Worm (Caenorhabditis elegans) whole organism, L2 larva: ENCODE measurements around the gene arcp-1.

ENCODE experiments used
- C34F6.9 ChIP-seq: fragments of 150-350 bp; optimal IDR thresholded peaks from 2 replicates; lab custom pipeline; 2014; ENCODE audit warnings: missing biosample characterization, missing genetic modification characterization
- F13H6.1 ChIP-seq: sonication (generic microtip); optimal IDR thresholded peaks from 2 replicates; lab custom pipeline; 2016; ENCODE audit warnings: missing genetic modification characterization, missing compliant biosample characterization
- R02D3.7 ChIP-seq: fragments of 150-350 bp; optimal IDR thresholded peaks from 2 replicates; lab custom pipeline; 2014; ENCODE audit warnings: missing biosample characterization, missing genetic modification characterization
- Y55F3AM.14 ChIP-seq: fragments of 200-800 bp; sonication (Bioruptor generic); optimal IDR thresholded peaks from 2 replicates; lab custom pipeline; 2018; ENCODE audit warnings: mild to moderate bottlenecking, missing genetic modification characterization, missing compliant biosample characterization
- ZK546.5 ChIP-seq: sonication (generic microtip); optimal IDR thresholded peaks from 2 replicates; lab custom pipeline; 2017; ENCODE audit warnings: missing biosample characterization, missing genetic modification characterization
- aly-2 ChIP-seq: fragments of 150-350 bp; optimal IDR thresholded peaks from 2 replicates; lab custom pipeline; 2014; ENCODE audit warnings: missing biosample characterization, missing genetic modification characterization
- ceh-82 ChIP-seq: fragments of 150-350 bp; optimal IDR thresholded peaks from 2 replicates; lab custom pipeline; 2014; ENCODE audit warnings: missing biosample characterization, missing genetic modification characterization
- crh-2 ChIP-seq: sonication (generic microtip); optimal IDR thresholded peaks from 2 replicates; lab custom pipeline; 2017; ENCODE audit warnings: missing biosample characterization, missing genetic modification characterization
- elt-1 ChIP-seq: fragments of 150-350 bp; optimal IDR thresholded peaks from 2 replicates; lab custom pipeline; 2014; ENCODE audit warnings: missing biosample characterization, missing genetic modification characterization
- elt-3 ChIP-seq: sonication (generic microtip); optimal IDR thresholded peaks from 2 replicates; lab custom pipeline; 2017; ENCODE audit warnings: missing biosample characterization, missing genetic modification characterization
- fos-1 ChIP-seq: fragments of 150-350 bp; optimal IDR thresholded peaks from 2 replicates; lab custom pipeline; 2014; ENCODE audit warnings: missing biosample characterization, missing genetic modification characterization
- gmeb-1 ChIP-seq: fragments of 150-350 bp; optimal IDR thresholded peaks from 2 replicates; lab custom pipeline; 2014; ENCODE audit warnings: missing biosample characterization, missing genetic modification characterization
- lin-11 ChIP-seq: fragments of 150-350 bp; sonication (generic microtip); optimal IDR thresholded peaks from 2 replicates; lab custom pipeline; 2014; ENCODE audit warnings: missing biosample characterization, missing genetic modification characterization, inconsistent platforms, mixed read lengths
- lin-13 ChIP-seq: fragments of 150-350 bp; optimal IDR thresholded peaks from 2 replicates; lab custom pipeline; 2014; ENCODE audit warnings: missing biosample characterization, missing genetic modification reagents, missing genetic modification characterization
- lin-39 ChIP-seq: fragments of 150-350 bp; optimal IDR thresholded peaks from 2 replicates; lab custom pipeline; 2014; ENCODE audit warnings: missing biosample characterization, missing genetic modification reagents, missing genetic modification characterization
- lsy-2 ChIP-seq, 2 experiments: fragments of 150-350 bp in 1 of 2; sonication (generic microtip) in 1 of 2; optimal IDR thresholded peaks; 2 replicates each; lab custom pipeline; 2014 to 2017; ENCODE audit warnings: missing biosample characterization in 2 of 2, missing genetic modification characterization in 2 of 2
- mab-5 ChIP-seq: fragments of 150-350 bp; optimal IDR thresholded peaks from 2 replicates; lab custom pipeline; 2014; ENCODE audit warnings: missing biosample characterization, missing genetic modification characterization
- mdl-1 ChIP-seq, 2 experiments: fragments of 150-350 bp in 1 of 2; sonication (generic microtip) in 1 of 2; optimal IDR thresholded peaks; 2 replicates each; lab custom pipeline; 2017; ENCODE audit warnings: missing biosample characterization in 2 of 2, missing genetic modification characterization in 2 of 2
- nhr-10 ChIP-seq: sonication (generic microtip); optimal IDR thresholded peaks from 2 replicates; lab custom pipeline; 2017; ENCODE audit warnings: missing biosample characterization, missing genetic modification characterization
- nhr-12 ChIP-seq: fragments of 150-350 bp; optimal IDR thresholded peaks from 2 replicates; lab custom pipeline; 2014; ENCODE audit warnings: missing biosample characterization, missing genetic modification characterization
- nhr-129 ChIP-seq: fragments of 150-350 bp; optimal IDR thresholded peaks from 2 replicates; lab custom pipeline; 2014; ENCODE audit warnings: missing biosample characterization, missing genetic modification characterization
- sem-4 ChIP-seq: fragments of 150-350 bp; optimal IDR thresholded peaks from 2 replicates; lab custom pipeline; 2014; ENCODE audit warnings: missing biosample characterization, missing genetic modification reagents, missing genetic modification characterization
- skn-1 ChIP-seq: sonication (generic microtip); optimal IDR thresholded peaks from 2 replicates; lab custom pipeline; 2017; ENCODE audit warnings: missing biosample characterization, missing genetic modification characterization
- sma-3 ChIP-seq: sonication (generic microtip); optimal IDR thresholded peaks from 2 replicates; lab custom pipeline; 2016; ENCODE audit warnings: missing genetic modification reagents, missing genetic modification characterization, missing compliant biosample characterization
- sma-9 ChIP-seq, 2 experiments: fragments of 150-350 bp in 1 of 2; sonication (generic microtip) in 1 of 2; optimal IDR thresholded peaks; 2 replicates each; lab custom pipeline; 2014 to 2016; ENCODE audit warnings: missing genetic modification characterization in 2 of 2, mild to moderate bottlenecking in 1 of 2, missing biosample characterization in 1 of 2, missing compliant biosample characterization in 1 of 2, missing genetic modification reagents in 1 of 2, moderate library complexity in 1 of 2
- snpc-4 ChIP-seq: fragments of 150-350 bp; optimal IDR thresholded peaks from 2 replicates; lab custom pipeline; 2014; ENCODE audit warnings: missing biosample characterization, missing genetic modification characterization
- unc-39 ChIP-seq: fragments of 150-350 bp; optimal IDR thresholded peaks from 2 replicates; lab custom pipeline; 2014; ENCODE audit warnings: missing biosample characterization, missing genetic modification characterization
- unc-55 ChIP-seq: fragments of 150-350 bp; sonication (generic microtip); optimal IDR thresholded peaks from 3 replicates; lab custom pipeline; 2014; ENCODE audit warnings: missing biosample characterization, missing genetic modification reagents, missing genetic modification characterization
- unc-62 ChIP-seq: fragments of 150-350 bp; optimal IDR thresholded peaks from 2 replicates; lab custom pipeline; 2014; ENCODE audit warnings: missing biosample characterization, missing genetic modification reagents, missing genetic modification characterization
- zag-1 ChIP-seq: fragments of 150-350 bp; optimal IDR thresholded peaks from 2 replicates; lab custom pipeline; 2014; ENCODE audit warnings: missing biosample characterization, missing genetic modification characterization
- ztf-1 ChIP-seq: fragments of 200-800 bp; sonication (Bioruptor generic); conservative IDR thresholded peaks from 2 replicates; pipeline ENCODE4 v1.3.6; 2022; ENCODE audit warnings: missing genetic modification characterization, missing compliant biosample characterization
- ztf-11 ChIP-seq: sonication (generic microtip); optimal IDR thresholded peaks from 2 replicates; lab custom pipeline; 2017; ENCODE audit warnings: missing biosample characterization, missing genetic modification characterization
- ztf-4 ChIP-seq: fragments of 150-350 bp; optimal IDR thresholded peaks from 2 replicates; lab custom pipeline; 2014; ENCODE audit warnings: missing biosample characterization, missing genetic modification characterization

arcp-1 gene

ce11 chrIII:3786427-3786935 is 27.3 kb upstream of the arcp-1 start, which contains the start of gene acy-3 (continued):
- TF ChIP-seq ztf-1 (GFP tag; lab: Robert Waterston, UW) (no peak), lin-39 (tag; lab: Kevin White, UChicago) (no peak), snpc-4 (tag; lab: Kevin White, UChicago) (peak; percentile 51), lsy-2 (tag; optimal IDR thresholded peaks at IDR 0.05; lab: Kevin White, UChicago) (peak in 1 of 2 experiments; percentile 64), aly-2 (tag; lab: Kevin White, UChicago) (no peak), skn-1 (tag; lab: Kevin White, UChicago) (no peak)

ce11 chrIII:3785094-3785493 is 25.9 kb upstream of the arcp-1 start:
- TF ChIP-seq C34F6.9 (tag; lab: Kevin White, UChicago) (no peak), elt-1 (tag; lab: Kevin White, UChicago) (no peak), sma-3 (GFP tag; lab: Kevin White, UChicago) (no peak), nhr-12 (tag; lab: Kevin White, UChicago) (no peak), unc-55 (GFP tag; lab: Kevin White, UChicago) (no peak), fos-1 (peak; percentile 25), sem-4 (tag; lab: Kevin White, UChicago) (no peak)

ce11 chrIII:3783914-3784313 is 24.7 kb upstream of the arcp-1 start:
- peak; percentile 30 for TF ChIP-seq mab-5 (tag; lab: Kevin White, UChicago)
- no peak for TF ChIP-seq sma-9 (GFP tag; optimal IDR thresholded peaks at IDR 0.05; lab: Kevin White, UChicago)
- TF ChIP-seq sma-9 (tag; optimal IDR thresholded peaks at IDR 0.05; lab: Kevin White, UChicago): no peak
- TF ChIP-seq, all 48 proteins: peak for 1

- TF ChIP-seq lin-13 (GFP tag; lab: Kevin White, UChicago) (peak; percentile 39), sma-9 (GFP tag; optimal IDR thresholded peaks at IDR 0.05; lab: Kevin White, UChicago) (peak; percentile 13), sma-9 (tag; optimal IDR thresholded peaks at IDR 0.05; lab: Kevin White, UChicago) (no peak), gmeb-1 (tag; lab: Kevin White, UChicago) (no peak), ztf-11 (tag; lab: Kevin White, UChicago) (no peak), F13H6.1 (peak; percentile 77), unc-39 (tag; lab: Kevin White, UChicago) (no peak), ZK546.5 (tag; lab: Kevin White, UChicago) (no peak), nhr-129 (tag; lab: Kevin White, UChicago) (peak; percentile 61), mdl-1 (tag; optimal IDR thresholded peaks at IDR 0.05; lab: Kevin White, UChicago) (no peak), Y55F3AM.14 (GFP tag; lab: Kevin White, UChicago) (no peak), lsy-2 (tag; optimal IDR thresholded peaks at IDR 0.05; lab: Kevin White, UChicago) (peak in 1 of 2 experiments; percentile 64), nhr-10 (tag; lab: Kevin White, UChicago) (no peak), lin-11 (tag; lab: Kevin White, UChicago) (no peak), ceh-82 (no peak), crh-2 (peak; percentile 24), R02D3.7 (tag; lab: Kevin White, UChicago) (no peak), elt-3 (tag; lab: Kevin White, UChicago) (no peak)
Measured at ce11 chrIII:3782853-3783252, 23.6 kb upstream of the arcp-1 start.

- TF ChIP-seq F13H6.1 (peak; percentile 23), sma-9 (GFP tag; optimal IDR thresholded peaks at IDR 0.05; lab: Kevin White, UChicago) (peak; percentile 27), sma-9 (tag; optimal IDR thresholded peaks at IDR 0.05; lab: Kevin White, UChicago) (no peak), crh-2 (peak; percentile 81), ztf-4 (peak; percentile 32), ztf-11 (tag; lab: Kevin White, UChicago) (no peak), nhr-129 (tag; lab: Kevin White, UChicago) (peak; percentile 53), zag-1 (no peak), unc-62 (no peak), C34F6.9 (tag; lab: Kevin White, UChicago) (peak; percentile 12)
Measured at ce11 chrIII:3781827-3782226, 22.6 kb upstream of the arcp-1 start.
